Worm (Caenorhabditis elegans): ENCODE data around the gene fipr-21.

Gene fipr-21

ce11 chrX:10332035-10332614 is 27.8 kb downstream of the fipr-21 start:
- TF ChIP-seq ztf-11 (tag; optimal IDR thresholded peaks at IDR 0.05) (no peak), efl-3 (GFP tag; optimal IDR thresholded peaks at IDR 0.05) (no peak), C04F5.9 (tag; optimal IDR thresholded peaks at IDR 0.05) (no peak), unc-86 (tag; optimal IDR thresholded peaks at IDR 0.05) (no peak), mef-2 (tag; optimal IDR thresholded peaks at IDR 0.05) (no peak), lin-14 (GFP tag; optimal IDR thresholded peaks at IDR 0.05) (peak; percentile 84), grh-1 (GFP tag; IDR thresholded peaks at IDR 0.05) (no peak), nhr-76 (tag; optimal IDR thresholded peaks at IDR 0.05) (no peak), sox-4 (tag; optimal IDR thresholded peaks at IDR 0.05) (no peak), nhr-12 (tag; optimal IDR thresholded peaks at IDR 0.05) (no peak), ztf-4 (tag; optimal IDR thresholded peaks at IDR 0.05) (no peak), lin-13 (GFP tag; optimal IDR thresholded peaks at IDR 0.05) (no peak), nhr-77 (tag; optimal IDR thresholded peaks at IDR 0.05) (peak; percentile 44), sup-37 (GFP tag; optimal IDR thresholded peaks at IDR 0.05) (no peak), sptf-1 (tag; optimal IDR thresholded peaks at IDR 0.05) (no peak), mab-9 (GFP tag; IDR thresholded peaks at IDR 0.05) (no peak), lin-39 (tag; optimal IDR thresholded peaks at IDR 0.05) (no peak), isw-1 (GFP tag; IDR thresholded peaks at IDR 0.05) (no peak), lir-3 (tag; optimal IDR thresholded peaks at IDR 0.05; ENCODE audit: poor library complexity) (no peak), nhr-20 (tag; optimal IDR thresholded peaks at IDR 0.05) (peak; percentile 65), hlh-4 (tag; optimal IDR thresholded peaks at IDR 0.05) (no peak), hlh-17 (GFP tag; optimal IDR thresholded peaks at IDR 0.05; ENCODE audit: borderline replicate concordance) (no peak), ceh-90 (tag; optimal IDR thresholded peaks at IDR 0.05) (no peak), irx-1 (tag; optimal IDR thresholded peaks at IDR 0.05) (no peak), alr-1 (tag; optimal IDR thresholded peaks at IDR 0.05; ENCODE audit: borderline replicate concordance) (no peak), mep-1 (tag; optimal IDR thresholded peaks at IDR 0.05) (peak; percentile 28), ceh-88 (GFP tag; IDR thresholded peaks at IDR 0.05) (no peak), lsy-2 (tag; optimal IDR thresholded peaks at IDR 0.05) (peak in 1 of 2 experiments; percentile 24), blmp-1 (tag; optimal IDR thresholded peaks at IDR 0.05) (peak; percentile 48), ceh-82 (tag; optimal IDR thresholded peaks at IDR 0.05) (peak in 1 of 3 experiments; percentile 15), nhr-47 (tag; optimal IDR thresholded peaks at IDR 0.05) (peak; percentile 25), nhr-71 (tag; optimal IDR thresholded peaks at IDR 0.05) (peak; percentile 74), vab-15 (tag; optimal IDR thresholded peaks at IDR 0.05) (no peak), nhr-237 (tag; optimal IDR thresholded peaks at IDR 0.05) (no peak), pqm-1 (tag; optimal IDR thresholded peaks at IDR 0.05) (no peak), fos-1 (tag; optimal IDR thresholded peaks at IDR 0.05) (no peak), nhr-28 (tag; optimal IDR thresholded peaks at IDR 0.05) (no peak), rnt-1 (tag; optimal IDR thresholded peaks at IDR 0.05) (peak; percentile 72), dpl-1 (GFP tag; optimal IDR thresholded peaks at IDR 0.05) (no peak), fkh-10 (GFP tag; optimal IDR thresholded peaks at IDR 0.05) (no peak), zag-1 (tag; optimal IDR thresholded peaks at IDR 0.05) (no peak), unc-62 (GFP tag; optimal IDR thresholded peaks at IDR 0.05) (no peak), aly-2 (tag; optimal IDR thresholded peaks at IDR 0.05) (no peak), ets-5 (GFP tag; IDR thresholded peaks at IDR 0.05) (no peak), tbx-2 (tag; optimal IDR thresholded peaks at IDR 0.05) (peak; percentile 39), unc-98 (GFP tag; IDR thresholded peaks at IDR 0.05) (no peak), fkh-8 (tag; optimal IDR thresholded peaks at IDR 0.05) (no peak), lin-35 (GFP tag; optimal IDR thresholded peaks at IDR 0.05) (peak in 1 of 2 experiments; percentile 14), xbp-1 (tag; optimal IDR thresholded peaks at IDR 0.05) (no peak), mdl-1 (tag; optimal IDR thresholded peaks at IDR 0.05) (peak in 1 of 2 experiments; percentile 38), ama-1 (optimal IDR thresholded peaks at IDR 0.05) (no peak), ces-1 (GFP tag; optimal IDR thresholded peaks at IDR 0.05) (no peak), nhr-19 (GFP tag; conservative IDR thresholded peaks at IDR 0.05) (peak; percentile 56)
